Fruit fly (Drosophila melanogaster) whole organism, embryonic: ENCODE measurements around the gene CG5892.

Experiments used
- CG10979 ChIP-seq: fragments of 200-800 bp; sonication (Bioruptor generic); optimal IDR thresholded peaks from 2 replicates; lab custom pipeline; 2018; ENCODE audit warnings: missing biosample characterization, mild to moderate bottlenecking, missing genetic modification characterization, moderate library complexity
- CG11398 ChIP-seq: fragments of 200-800 bp; sonication (Bioruptor generic); optimal IDR thresholded peaks from 2 replicates; lab custom pipeline; 2016; ENCODE audit warnings: missing biosample characterization, missing genetic modification characterization
- CG11504 ChIP-seq: fragments of 200-800 bp; sonication (Bioruptor generic); optimal IDR thresholded peaks from 3 replicates; lab custom pipeline; 2019; ENCODE audit warnings: missing biosample characterization, mild to moderate bottlenecking, missing genetic modification characterization, moderate library complexity
- CG13296 ChIP-seq: fragments of 200-800 bp; sonication (Bioruptor generic); optimal IDR thresholded peaks from 3 replicates; lab custom pipeline; 2018; ENCODE audit warnings: missing biosample characterization, mild to moderate bottlenecking, missing genetic modification characterization
- CG15269 ChIP-seq: fragments of 200-800 bp; sonication (Bioruptor generic); optimal IDR thresholded peaks from 2 replicates; lab custom pipeline; 2018; ENCODE audit warnings: missing biosample characterization, mild to moderate bottlenecking, missing genetic modification characterization, moderate library complexity
- CG18599 ChIP-seq: fragments of 200-800 bp; sonication (Bioruptor generic); optimal IDR thresholded peaks from 3 replicates; lab custom pipeline; 2017; ENCODE audit warnings: missing biosample characterization, missing genetic modification characterization, mild to moderate bottlenecking, moderate library complexity, missing genetic modification reagents
- CG2678 ChIP-seq: fragments of 200-800 bp; sonication (Bioruptor generic); optimal IDR thresholded peaks from 3 replicates; lab custom pipeline; 2019; ENCODE audit warnings: missing biosample characterization, mild to moderate bottlenecking, missing genetic modification characterization, moderate library complexity
- CG30403 ChIP-seq: fragments of 200-800 bp; sonication (Bioruptor generic); optimal IDR thresholded peaks from 3 replicates; lab custom pipeline; 2016; ENCODE audit warnings: missing biosample characterization, missing genetic modification characterization
- CG34422 ChIP-seq: fragments of 200-800 bp; sonication (Bioruptor generic); IDR thresholded peaks from 3 replicates; pipeline ENCODE4 v1.3.6; 2022; ENCODE audit warnings: missing biosample characterization, missing genetic modification characterization
- CG9727 ChIP-seq: fragments of 200-800 bp; sonication (Bioruptor generic); optimal IDR thresholded peaks from 3 replicates; lab custom pipeline; 2017; ENCODE audit warnings: missing biosample characterization, mild to moderate bottlenecking, missing genetic modification characterization
- CTCF ChIP-seq: fragments of 200-800 bp; sonication (Bioruptor generic); optimal IDR thresholded peaks from 2 replicates; lab custom pipeline; 2017; ENCODE audit warnings: missing biosample characterization, mild to moderate bottlenecking, missing genetic modification characterization, moderate library complexity
- CkIIα-i1 ChIP-seq: fragments of 200-800 bp; sonication (Bioruptor generic); IDR thresholded peaks from 2 replicates; pipeline ENCODE4 v1.3.6; 2022; ENCODE audit warnings: missing biosample characterization, missing genetic modification characterization
- Dek ChIP-seq: fragments of 200-800 bp; sonication (Bioruptor generic); optimal IDR thresholded peaks from 3 replicates; lab custom pipeline; 2019; ENCODE audit warnings: missing biosample characterization, mild to moderate bottlenecking, missing genetic modification characterization, moderate library complexity
- E2f2 ChIP-seq: fragments of 200-800 bp; sonication (Bioruptor generic); IDR thresholded peaks from 2 replicates; pipeline ENCODE4 v1.3.6; 2022; ENCODE audit warnings: missing biosample characterization, missing genetic modification characterization
- Ets65A ChIP-seq: fragments of 200-800 bp; sonication (Bioruptor generic); peaks from one replicate; lab custom pipeline; 2016; ENCODE audit warnings: missing biosample characterization, missing genetic modification characterization
- Fer3 ChIP-seq: fragments of 200-800 bp; sonication (Bioruptor generic); optimal IDR thresholded peaks from 2 replicates; lab custom pipeline; 2018; ENCODE audit warnings: missing biosample characterization, mild to moderate bottlenecking, missing genetic modification characterization, moderate library complexity
- NC2α ChIP-seq: fragments of 200-800 bp; sonication (Bioruptor generic); optimal IDR thresholded peaks from 2 replicates; lab custom pipeline; 2016; ENCODE audit warnings: missing biosample characterization, missing genetic modification characterization
- Nf-YC ChIP-seq: fragments of 200-800 bp; optimal IDR thresholded peaks from 3 replicates; lab custom pipeline; 2019; ENCODE audit warnings: missing biosample characterization, mild to moderate bottlenecking, missing genetic modification characterization, moderate library complexity
- PHDP ChIP-seq: fragments of 200-800 bp; sonication (Bioruptor generic); optimal IDR thresholded peaks from 3 replicates; lab custom pipeline; 2018; ENCODE audit warnings: missing biosample characterization, mild to moderate bottlenecking, missing genetic modification characterization, moderate library complexity
- Sin3A ChIP-seq: fragments of >200 bp; optimal IDR thresholded peaks from 2 replicates; lab custom pipeline; 2018
- Sox102F ChIP-seq: fragments of 200-800 bp; sonication (Bioruptor generic); optimal IDR thresholded peaks from 2 replicates; lab custom pipeline; 2018; ENCODE audit warnings: missing biosample characterization, mild to moderate bottlenecking, missing genetic modification characterization, moderate library complexity
- Sry-δ ChIP-seq: fragments of 200-800 bp; sonication (Bioruptor generic); optimal IDR thresholded peaks from 2 replicates; lab custom pipeline; 2016; ENCODE audit warnings: missing biosample characterization, missing genetic modification characterization
- Xbp1 ChIP-seq: fragments of 200-800 bp; sonication (Bioruptor generic); optimal IDR thresholded peaks from 3 replicates; lab custom pipeline; 2016; ENCODE audit warnings: missing biosample characterization, mild to moderate bottlenecking, missing genetic modification characterization
- ase ChIP-seq: fragments of 200-800 bp; sonication (Bioruptor generic); IDR thresholded peaks from 3 replicates; pipeline ENCODE4 v1.3.6; 2022; ENCODE audit warnings: missing biosample characterization, missing genetic modification characterization
- caup ChIP-seq: fragments of 200-800 bp; sonication (Bioruptor generic); optimal IDR thresholded peaks from 3 replicates; lab custom pipeline; 2017; ENCODE audit warnings: missing biosample characterization, mild to moderate bottlenecking, missing genetic modification characterization, moderate library complexity; ENCODE audit not compliant: severe bottlenecking
- chinmo ChIP-seq: fragments of 200-800 bp; sonication (Bioruptor generic); IDR thresholded peaks from 4 replicates; pipeline ENCODE4 v1.3.6; 2022; ENCODE audit warnings: missing biosample characterization, missing genetic modification characterization; ENCODE audit not compliant: partially characterized antibody
- crol ChIP-seq: fragments of 200-800 bp; sonication (Bioruptor generic); IDR thresholded peaks from 2 replicates; pipeline ENCODE4 v1.3.6; 2022; ENCODE audit warnings: missing biosample characterization, missing genetic modification characterization
- dpn ChIP-seq, 2 experiments: fragments of 200-800 bp; sonication (Bioruptor generic); optimal IDR thresholded peaks; 3 replicates each; lab custom pipeline; 2016; ENCODE audit warnings: missing biosample characterization in 2 of 2, missing genetic modification characterization in 2 of 2
- fd3F ChIP-seq: fragments of 200-800 bp; sonication (Bioruptor generic); optimal IDR thresholded peaks from 2 replicates; lab custom pipeline; 2018; ENCODE audit warnings: missing biosample characterization, mild to moderate bottlenecking, missing genetic modification characterization, moderate library complexity
- gem ChIP-seq: fragments of 200-800 bp; sonication (Bioruptor generic); optimal IDR thresholded peaks from 2 replicates; lab custom pipeline; 2019; ENCODE audit warnings: missing biosample characterization, mild to moderate bottlenecking, missing genetic modification characterization, moderate library complexity
- gsb-n ChIP-seq: fragments of 200-800 bp; sonication (Bioruptor generic); optimal IDR thresholded peaks from 3 replicates; lab custom pipeline; 2018; ENCODE audit warnings: missing biosample characterization, mild to moderate bottlenecking, missing genetic modification characterization
- inv ChIP-seq: fragments of 200-800 bp; sonication (Bioruptor generic); IDR thresholded peaks from 2 replicates; pipeline ENCODE4 v1.3.6; 2022; ENCODE audit warnings: missing biosample characterization, missing genetic modification characterization; ENCODE audit not compliant: partially characterized antibody
- lilli ChIP-seq: fragments of 200-800 bp; sonication (Bioruptor generic); optimal IDR thresholded peaks from 3 replicates; lab custom pipeline; 2016; ENCODE audit warnings: missing biosample characterization, missing genetic modification characterization
- lola ChIP-seq, 3 experiments: fragments of >200 bp in 2 of 3; fragments of 200-800 bp in 1 of 3; sonication (Bioruptor generic) in 1 of 3; optimal IDR thresholded peaks; 2 replicates each; lab custom pipeline; 2017 to 2019; ENCODE audit warnings: missing biosample characterization in 3 of 3, missing genetic modification characterization in 3 of 3, mild to moderate bottlenecking in 1 of 3, moderate library complexity in 1 of 3
- prd ChIP-seq, 3 experiments: fragments of >200 bp in 2 of 3; fragments of 200-800 bp in 1 of 3; sonication (Bioruptor generic) in 1 of 3; optimal IDR thresholded peaks in 2 of 3; IDR thresholded peaks in 1 of 3; 2 replicates in 2 of 3; 3 replicates in 1 of 3; pipeline versions ENCODE4 v1.3.6 to Lab custom; 2017 to 2022; ENCODE audit warnings: missing biosample characterization in 1 of 3, missing genetic modification characterization in 1 of 3
- sens ChIP-seq: fragments of 200-800 bp; sonication (Bioruptor generic); peaks from one replicate; lab custom pipeline; 2016; ENCODE audit warnings: missing biosample characterization, missing genetic modification characterization
- tap ChIP-seq: fragments of 200-800 bp; optimal IDR thresholded peaks from 3 replicates; lab custom pipeline; 2019; ENCODE audit warnings: missing biosample characterization, mild to moderate bottlenecking, missing genetic modification characterization, moderate library complexity
- tin ChIP-seq: fragments of 200-800 bp; sonication (Bioruptor generic); optimal IDR thresholded peaks from 3 replicates; lab custom pipeline; 2016; ENCODE audit warnings: missing biosample characterization, missing genetic modification characterization
- tio ChIP-seq: fragments of 200-800 bp; sonication (Bioruptor generic); optimal IDR thresholded peaks from 2 replicates; lab custom pipeline; 2017; ENCODE audit warnings: missing biosample characterization, missing genetic modification characterization, inconsistent platforms
- vvl ChIP-seq: fragments of 200-800 bp; sonication (Bioruptor generic); IDR thresholded peaks from 2 replicates; pipeline ENCODE4 v1.3.6; 2022; ENCODE audit warnings: missing biosample characterization, missing genetic modification characterization
- wdn ChIP-seq: fragments of 200-800 bp; sonication (Bioruptor generic); IDR thresholded peaks from 2 replicates; pipeline ENCODE4 v1.3.6; 2022; ENCODE audit warnings: missing biosample characterization, missing genetic modification characterization

CG5892 gene

DNA sequence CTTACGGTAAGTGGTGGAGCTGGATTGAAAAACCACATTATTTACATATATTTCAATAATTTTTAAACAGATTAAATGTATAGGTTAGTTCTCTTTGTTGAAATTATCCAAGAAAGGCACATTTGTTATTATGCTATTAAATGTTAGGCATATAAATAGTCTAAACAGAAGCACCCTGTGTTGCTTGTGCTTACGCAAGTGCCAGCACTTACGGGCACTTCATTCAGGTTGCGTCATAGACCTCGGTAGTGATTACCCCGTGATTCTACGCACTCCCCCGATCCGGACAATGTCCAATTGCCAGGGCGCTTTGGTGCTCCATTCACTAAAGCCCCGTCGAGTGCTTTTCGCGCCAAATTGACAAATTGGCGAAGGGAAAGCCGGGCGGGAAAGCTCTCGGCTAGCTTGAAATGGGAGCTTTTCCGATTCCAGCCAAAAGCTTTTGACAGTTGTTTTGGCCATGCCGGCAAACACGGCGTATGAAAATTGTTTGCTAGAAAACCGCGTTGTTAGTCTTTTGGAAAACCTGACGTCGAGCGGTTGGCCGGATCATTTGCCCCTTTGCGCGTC lies 4.2 kb downstream of the CG5892 start, which contains the start of gene ETHR (continued):
- TF ChIP-seq Sox102F (GFP tag; lab: Kevin White, UChicago), result peak; percentile 25
- TF ChIP-seq vvl (GFP tag; lab: Robert Waterston, UW), result peak; percentile 38
- peak; percentile 14; the same call in 1 of the 2 replicates for TF ChIP-seq wdn (GFP tag; lab: Robert Waterston, UW)
- TF ChIP-seq Fer3 (tag; lab: Kevin White, UChicago), result peak; percentile 16
- TF ChIP-seq CG9727 (GFP tag; lab: Kevin White, UChicago), result peak; percentile 47
- peak; percentile 35 for TF ChIP-seq fd3F (GFP tag; lab: Kevin White, UChicago)
- peak; percentile 20; the same call in 1 of the 3 replicates for TF ChIP-seq ase (GFP tag; lab: Robert Waterston, UW)
- no peak for TF ChIP-seq gsb-n (tag; lab: Kevin White, UChicago)
- peak; percentile 56 for TF ChIP-seq Nf-YC (tag; lab: Kevin White, UChicago)
- TF ChIP-seq prd (optimal IDR thresholded peaks at IDR 0.05; lab: Kevin White, UChicago), result no peak
- peak; percentile 44; the same call in 1 of the 3 replicates for TF ChIP-seq prd (GFP tag; IDR thresholded peaks at IDR 0.05; lab: Robert Waterston, UW)
- TF ChIP-seq CG13296 (GFP tag; lab: Kevin White, UChicago), result peak; percentile 20
- peak; percentile 38 for TF ChIP-seq sens (GFP tag; lab: Kevin White, UChicago)
- TF ChIP-seq tio, result peak; percentile 35
- no peak for TF ChIP-seq NC2α (GFP tag; lab: Kevin White, UChicago)
- peak; percentile 26 for TF ChIP-seq CG30403 (GFP tag; lab: Kevin White, UChicago)
- peak; percentile 88 for TF ChIP-seq crol (GFP tag; lab: Robert Waterston, UW)
- TF ChIP-seq Dek (tag; lab: Kevin White, UChicago), result peak; percentile 56
- no peak for TF ChIP-seq tin (GFP tag; lab: Kevin White, UChicago)
- peak; percentile 22 for TF ChIP-seq caup (GFP tag; lab: Kevin White, UChicago)
- no peak for TF ChIP-seq inv (GFP tag; lab: Robert Waterston, UW)
- peak; percentile 30 to 44 for TF ChIP-seq dpn (GFP tag; optimal IDR thresholded peaks at IDR 0.05; lab: Kevin White, UChicago)
- peak; percentile 34 for TF ChIP-seq lilli (GFP tag; lab: Kevin White, UChicago)
- TF ChIP-seq Xbp1 (GFP tag; lab: Kevin White, UChicago), result peak; percentile 41
- TF ChIP-seq E2f2 (GFP tag; lab: Robert Waterston, UW), result peak; percentile 50; the same call in 1 of the 2 replicates
- TF ChIP-seq Ets65A (GFP tag; lab: Kevin White, UChicago), result peak; percentile 58
- no peak; the same call in 2 of the 3 replicates for TF ChIP-seq CG34422 (GFP tag; lab: Robert Waterston, UW)
- TF ChIP-seq lola (GFP tag; optimal IDR thresholded peaks at IDR 0.05; lab: Kevin White, UChicago), result no peak
- TF ChIP-seq CG11398 (GFP tag; lab: Kevin White, UChicago), result no peak
- TF ChIP-seq chinmo, result peak; percentile 84; the same call in 2 of the 4 replicates
- no peak for TF ChIP-seq tap (tag; lab: Kevin White, UChicago)

DNA sequence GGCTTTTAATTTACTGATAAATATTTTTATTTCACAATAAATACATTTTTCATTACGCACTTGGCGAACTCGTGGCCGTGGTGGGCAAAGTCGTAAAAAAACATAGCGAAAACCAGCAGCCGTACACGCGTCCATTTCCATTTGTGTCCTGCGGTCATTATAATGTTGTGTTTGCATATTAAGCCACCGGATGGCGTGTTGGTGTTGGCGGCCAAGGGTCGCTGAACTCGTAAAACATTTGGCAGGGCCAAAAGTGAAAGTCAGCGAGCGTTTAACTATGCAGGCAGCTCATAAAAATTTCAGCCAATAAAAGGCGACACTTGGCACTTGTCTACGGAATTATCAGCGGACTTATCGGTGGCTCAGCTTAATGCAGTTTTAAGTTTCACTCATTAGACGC lies 10.1 kb downstream of the CG5892 start:
- peak; percentile 75 for TF ChIP-seq CTCF (GFP tag; lab: Kevin White, UChicago)
- peak; percentile 83 for TF ChIP-seq CG10979
- no peak for TF ChIP-seq CkIIα-i1 (GFP tag; lab: Robert Waterston, UW)

DNA sequence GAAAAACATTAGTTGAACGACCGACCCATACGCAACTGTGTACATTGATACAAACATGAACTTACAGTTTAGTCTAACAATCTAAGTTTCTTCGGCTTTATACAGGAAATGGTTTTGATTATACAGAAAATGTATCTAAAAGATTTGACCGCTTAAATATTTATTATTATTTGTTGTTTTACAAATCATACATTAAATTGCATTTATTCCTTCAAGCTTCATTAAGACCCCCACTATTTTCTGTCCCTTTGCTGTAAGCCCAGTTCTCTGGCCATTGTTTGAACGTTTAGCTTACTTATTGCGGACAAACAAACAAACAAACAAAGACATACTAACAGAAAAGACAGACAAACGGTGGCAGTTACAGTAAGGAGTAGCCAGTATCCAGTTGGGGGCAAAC lies 11.9 kb downstream of the CG5892 start:
- TF ChIP-seq PHDP (tag; lab: Kevin White, UChicago) (no peak), CG15269 (tag; lab: Kevin White, UChicago) (no peak), Sin3A (no peak), CG18599 (GFP tag; lab: Kevin White, UChicago) (peak; percentile 27), Sry-δ (GFP tag; lab: Kevin White, UChicago) (no peak), CG2678 (tag; lab: Kevin White, UChicago) (peak; percentile 18), gem (tag; lab: Kevin White, UChicago) (peak; percentile 14), CG11504 (tag; lab: Kevin White, UChicago) (peak; percentile 2)
